Fruit fly (Drosophila melanogaster) whole organism, embryonic: ENCODE results near the gene Cpsf5.

Experiments used
- Atf3 ChIP-seq: fragments of 200-800 bp; sonication (Bioruptor generic); optimal IDR thresholded peaks from 3 replicates; lab custom pipeline; 2016; ENCODE audit warnings: missing biosample characterization, missing genetic modification characterization
- B-H2 ChIP-seq: fragments of 200-800 bp; sonication (Bioruptor generic); optimal IDR thresholded peaks from 2 replicates; lab custom pipeline; 2018; ENCODE audit warnings: missing biosample characterization, mild to moderate bottlenecking, missing genetic modification characterization
- CG11696 ChIP-seq: fragments of 200-800 bp; sonication (Bioruptor generic); IDR thresholded peaks from 2 replicates; pipeline ENCODE4 v1.3.6; 2022; ENCODE audit warnings: missing biosample characterization, missing genetic modification characterization
- CG11723 ChIP-seq: fragments of 200-800 bp; sonication (Bioruptor generic); optimal IDR thresholded peaks from 2 replicates; lab custom pipeline; 2017; ENCODE audit warnings: missing biosample characterization, mild to moderate bottlenecking, missing genetic modification characterization
- CG12659 ChIP-seq: fragments of 200-800 bp; sonication (Bioruptor generic); optimal IDR thresholded peaks from 3 replicates; lab custom pipeline; 2017; ENCODE audit warnings: mild to moderate bottlenecking, missing biosample characterization, missing genetic modification reagents, missing genetic modification characterization
- CG12769 ChIP-seq: fragments of 200-800 bp; sonication (Bioruptor generic); optimal IDR thresholded peaks from 2 replicates; lab custom pipeline; 2019; ENCODE audit warnings: missing biosample characterization, mild to moderate bottlenecking, missing genetic modification characterization, moderate library complexity
- CG14710 ChIP-seq: fragments of 200-800 bp; sonication (Bioruptor generic); optimal IDR thresholded peaks from 3 replicates; lab custom pipeline; 2019; ENCODE audit warnings: missing biosample characterization, mild to moderate bottlenecking, missing genetic modification characterization, moderate library complexity
- CG14860 ChIP-seq: fragments of 200-800 bp; sonication (Bioruptor generic); IDR thresholded peaks from 3 replicates; pipeline ENCODE4 v1.3.6; 2022; ENCODE audit warnings: missing biosample characterization, missing genetic modification characterization; ENCODE audit not compliant: partially characterized antibody
- CG15479 ChIP-seq: fragments of 200-800 bp; sonication (Bioruptor generic); optimal IDR thresholded peaks from 3 replicates; lab custom pipeline; 2019; ENCODE audit warnings: missing biosample characterization, mild to moderate bottlenecking, missing genetic modification characterization, moderate library complexity
- CG17359 ChIP-seq: fragments of 200-800 bp; sonication (Bioruptor generic); optimal IDR thresholded peaks from 3 replicates; lab custom pipeline; 2018; ENCODE audit warnings: missing biosample characterization, mild to moderate bottlenecking, missing genetic modification characterization, moderate library complexity
- CG17612 ChIP-seq: fragments of 200-800 bp; sonication (Bioruptor generic); IDR thresholded peaks from 2 replicates; pipeline ENCODE4 v1.3.6; 2022; ENCODE audit warnings: missing biosample characterization, missing genetic modification characterization
- CG17829 ChIP-seq: fragments of 200-800 bp; optimal IDR thresholded peaks from 2 replicates; lab custom pipeline; 2019; ENCODE audit warnings: missing biosample characterization, mild to moderate bottlenecking, missing genetic modification characterization, moderate library complexity
- CG3065 ChIP-seq: fragments of 200-800 bp; sonication (Bioruptor generic); optimal IDR thresholded peaks from 2 replicates; lab custom pipeline; 2016; ENCODE audit warnings: missing biosample characterization, missing genetic modification characterization
- CG31388 ChIP-seq: fragments of 200-800 bp; sonication (Bioruptor generic); optimal IDR thresholded peaks from 2 replicates; lab custom pipeline; 2016; ENCODE audit warnings: missing biosample characterization, missing genetic modification characterization
- CG32532 ChIP-seq: fragments of 200-800 bp; sonication (Bioruptor generic); IDR thresholded peaks from 2 replicates; pipeline ENCODE4 v1.3.6; 2022; ENCODE audit warnings: missing biosample characterization, missing genetic modification characterization
- CG42726 ChIP-seq: fragments of 200-800 bp; sonication (Bioruptor generic); IDR thresholded peaks from 2 replicates; pipeline ENCODE4 v1.3.6; 2022; ENCODE audit warnings: missing biosample characterization, missing genetic modification characterization; ENCODE audit not compliant: partially characterized antibody
- CG4617 ChIP-seq: fragments of 200-800 bp; sonication (Bioruptor generic); optimal IDR thresholded peaks from 3 replicates; lab custom pipeline; 2016; ENCODE audit warnings: missing biosample characterization, missing genetic modification characterization, borderline replicate concordance
- CG4820 ChIP-seq: fragments of 200-800 bp; sonication (Bioruptor generic); optimal IDR thresholded peaks from 3 replicates; lab custom pipeline; 2016; ENCODE audit warnings: missing biosample characterization, missing genetic modification characterization
- CG6272 ChIP-seq: fragments of 200-800 bp; sonication (Bioruptor generic); IDR thresholded peaks from 2 replicates; pipeline ENCODE4 v1.3.6; 2022; ENCODE audit warnings: missing biosample characterization, missing genetic modification characterization
- CG8290 ChIP-seq, 3 experiments: fragments of 200-800 bp; sonication (Bioruptor generic); optimal IDR thresholded peaks; 2 replicates each; lab custom pipeline; 2016 to 2019; ENCODE audit warnings: missing biosample characterization in 3 of 3, missing genetic modification characterization in 3 of 3, mild to moderate bottlenecking in 2 of 3, moderate library complexity in 1 of 3
- CG8359 ChIP-seq: fragments of 200-800 bp; sonication (Bioruptor generic); optimal IDR thresholded peaks from 2 replicates; lab custom pipeline; 2017; ENCODE audit warnings: missing biosample characterization, mild to moderate bottlenecking, missing genetic modification characterization, borderline replicate concordance
- CG9215 ChIP-seq: fragments of 200-800 bp; sonication (Bioruptor generic); IDR thresholded peaks from 2 replicates; pipeline ENCODE4 v1.3.6; 2022; ENCODE audit warnings: missing biosample characterization, missing genetic modification characterization
- Dad ChIP-seq: fragments of 200-800 bp; sonication (Bioruptor generic); optimal IDR thresholded peaks from 3 replicates; lab custom pipeline; 2016; ENCODE audit warnings: missing biosample characterization, missing genetic modification characterization
- Dp ChIP-seq: fragments of 200-800 bp; sonication (Bioruptor generic); optimal IDR thresholded peaks from 2 replicates; lab custom pipeline; 2018; ENCODE audit warnings: missing biosample characterization, mild to moderate bottlenecking, missing genetic modification characterization, moderate library complexity
- Gsc ChIP-seq: fragments of 200-800 bp; sonication (Bioruptor generic); IDR thresholded peaks from 2 replicates; pipeline ENCODE4 v1.3.6; 2022; ENCODE audit warnings: missing biosample characterization, missing genetic modification characterization
- Gug ChIP-seq: fragments of 200-800 bp; sonication (Bioruptor generic); IDR thresholded peaks from 4 replicates; pipeline ENCODE4 v1.3.6; 2022; ENCODE audit warnings: missing biosample characterization, missing genetic modification characterization
- HLHmδ ChIP-seq: fragments of 200-800 bp; sonication (Bioruptor generic); optimal IDR thresholded peaks from 2 replicates; lab custom pipeline; 2018; ENCODE audit warnings: missing biosample characterization, mild to moderate bottlenecking, missing genetic modification characterization, moderate library complexity
- Myb ChIP-seq: fragments of 200-800 bp; sonication (Bioruptor generic); optimal IDR thresholded peaks from 2 replicates; lab custom pipeline; 2016; ENCODE audit warnings: missing biosample characterization, missing genetic modification characterization
- Pdp1 ChIP-seq, 2 experiments: fragments of 200-800 bp; sonication (Bioruptor generic); optimal IDR thresholded peaks; 3 replicates each; lab custom pipeline; 2016; ENCODE audit warnings: missing biosample characterization in 2 of 2, missing genetic modification characterization in 2 of 2, mild to moderate bottlenecking in 1 of 2, moderate library complexity in 1 of 2
- Sin3A ChIP-seq: fragments of >200 bp; optimal IDR thresholded peaks from 2 replicates; lab custom pipeline; 2018
- Sry-β ChIP-seq: fragments of 200-800 bp; sonication (Bioruptor generic); optimal IDR thresholded peaks from 2 replicates; lab custom pipeline; 2018; ENCODE audit warnings: missing biosample characterization, mild to moderate bottlenecking, missing genetic modification characterization, moderate library complexity
- TFAM ChIP-seq: fragments of 200-800 bp; sonication (Bioruptor generic); optimal IDR thresholded peaks from 2 replicates; lab custom pipeline; 2017; ENCODE audit warnings: missing biosample characterization, missing genetic modification characterization, inconsistent platforms
- Usf ChIP-seq: fragments of 200-800 bp; sonication (Bioruptor generic); optimal IDR thresholded peaks from 2 replicates; lab custom pipeline; 2017; ENCODE audit warnings: missing genotype, missing biosample characterization, missing genetic modification characterization
- abd-A ChIP-seq: fragments of 200-800 bp; sonication (Bioruptor generic); optimal IDR thresholded peaks from 3 replicates; lab custom pipeline; 2019; ENCODE audit warnings: missing biosample characterization, mild to moderate bottlenecking, missing genetic modification characterization, moderate library complexity
- al ChIP-seq: fragments of 200-800 bp; sonication (Bioruptor generic); IDR thresholded peaks from 2 replicates; pipeline ENCODE4 v1.3.6; 2022; ENCODE audit warnings: missing biosample characterization, missing genetic modification characterization
- btn ChIP-seq: fragments of 200-800 bp; sonication (Bioruptor generic); optimal IDR thresholded peaks from 2 replicates; lab custom pipeline; 2016; ENCODE audit warnings: missing biosample characterization, missing genetic modification characterization
- cg ChIP-seq: fragments of 200-800 bp; sonication (Bioruptor generic); optimal IDR thresholded peaks from 3 replicates; lab custom pipeline; 2019; ENCODE audit warnings: missing biosample characterization, mild to moderate bottlenecking, missing genetic modification characterization, moderate library complexity
- da ChIP-seq: fragments of 200-800 bp; sonication (Bioruptor generic); optimal IDR thresholded peaks from 2 replicates; lab custom pipeline; 2016; ENCODE audit warnings: missing biosample characterization, missing genetic modification characterization
- dati ChIP-seq: fragments of 200-800 bp; sonication (Bioruptor generic); IDR thresholded peaks from 2 replicates; pipeline ENCODE4 v1.3.6; 2022; ENCODE audit warnings: missing biosample characterization, missing genetic modification characterization
- dysf ChIP-seq: fragments of 200-800 bp; sonication (Bioruptor generic); IDR thresholded peaks from 3 replicates; pipeline ENCODE4 v1.3.6; 2022; ENCODE audit warnings: missing biosample characterization, missing genetic modification characterization
- ems ChIP-seq: fragments of 200-800 bp; sonication (Bioruptor generic); optimal IDR thresholded peaks from 3 replicates; lab custom pipeline; 2016; ENCODE audit warnings: missing biosample characterization, missing genetic modification characterization
- ind ChIP-seq: fragments of 200-800 bp; sonication (Bioruptor generic); optimal IDR thresholded peaks from 3 replicates; lab custom pipeline; 2016; ENCODE audit warnings: missing biosample characterization, missing genetic modification characterization
- lbe ChIP-seq: fragments of 200-800 bp; sonication (Bioruptor generic); optimal IDR thresholded peaks from 2 replicates; lab custom pipeline; 2016; ENCODE audit warnings: missing biosample characterization, mild to moderate bottlenecking, missing genetic modification characterization
- otp ChIP-seq: fragments of 200-800 bp; sonication (Bioruptor generic); IDR thresholded peaks from 3 replicates; pipeline ENCODE4, ENCODE4 v1.3.6; 2022; ENCODE audit warnings: missing biosample characterization, missing genetic modification characterization
- rib ChIP-seq: fragments of 200-800 bp; sonication (Bioruptor generic); IDR thresholded peaks from 2 replicates; pipeline ENCODE4 v1.3.6; 2022; ENCODE audit warnings: missing biosample characterization, missing genetic modification characterization
- ro ChIP-seq: fragments of 200-800 bp; sonication (Bioruptor generic); IDR thresholded peaks from 2 replicates; pipeline ENCODE4 v1.3.6; 2022; ENCODE audit warnings: missing biosample characterization, missing genetic modification characterization
- row ChIP-seq: fragments of 200-800 bp; sonication (Bioruptor generic); IDR thresholded peaks from 3 replicates; pipeline ENCODE4 v1.3.6; 2022; ENCODE audit warnings: missing biosample characterization, missing genetic modification characterization
- sens-2 ChIP-seq: fragments of 200-800 bp; sonication (Bioruptor generic); IDR thresholded peaks from 2 replicates; pipeline ENCODE4 v1.3.6; 2022; ENCODE audit warnings: missing biosample characterization, missing genetic modification characterization
- shn ChIP-seq: fragments of 200-800 bp; sonication (Bioruptor generic); optimal IDR thresholded peaks from 3 replicates; lab custom pipeline; 2016; ENCODE audit warnings: missing biosample characterization, missing genetic modification characterization
- sob ChIP-seq: fragments of 200-800 bp; sonication (Bioruptor generic); IDR thresholded peaks from 2 replicates; pipeline ENCODE4 v1.3.6; 2022; ENCODE audit warnings: missing biosample characterization, missing genetic modification characterization
- stwl ChIP-seq: fragments of 200-800 bp; sonication (Bioruptor generic); optimal IDR thresholded peaks from 3 replicates; lab custom pipeline; 2018; ENCODE audit warnings: missing biosample characterization, mild to moderate bottlenecking, missing genetic modification characterization, moderate library complexity

Gene Cpsf5

dm6 chr3L:9457619-9458092, 46.8 kb downstream of the Cpsf5 start, which contains the start of gene CG3437 (continued):
- TF ChIP-seq dati (peak; percentile 99), abd-A (peak; percentile 87), ind (GFP tag; lab: Kevin White, UChicago) (peak; percentile 98), Usf (peak; percentile 99), CG32532 (GFP tag; lab: Robert Waterston, UW) (peak; percentile 99), CG17359 (tag; lab: Kevin White, UChicago) (peak; percentile 99), B-H2 (GFP tag; lab: Kevin White, UChicago) (peak; percentile 99), btn (GFP tag; lab: Kevin White, UChicago) (peak; percentile 97), HLHmδ (GFP tag; lab: Kevin White, UChicago) (no peak), CG4617 (peak; percentile 98), CG31388 (GFP tag; lab: Kevin White, UChicago) (peak; percentile 94), CG9215 (GFP tag; lab: Robert Waterston, UW) (peak; percentile 99), cg (GFP tag; lab: Kevin White, UChicago) (no peak), Gug (GFP tag; lab: Robert Waterston, UW) (peak; percentile 99), CG17612 (GFP tag; lab: Robert Waterston, UW) (peak; percentile 98), Dad (peak; percentile 99), ems (GFP tag; lab: Kevin White, UChicago) (peak; percentile 99), CG15479 (GFP tag; lab: Kevin White, UChicago) (peak; percentile 59), rib (peak; percentile 99), Pdp1 (GFP tag; optimal IDR thresholded peaks at IDR 0.05; lab: Kevin White, UChicago) (peak; percentile 97 to 99), CG12659 (GFP tag; lab: Kevin White, UChicago) (peak; percentile 99), dysf (GFP tag; lab: Robert Waterston, UW) (peak; percentile 100), CG12769 (tag; lab: Kevin White, UChicago) (peak; percentile 99), sens-2 (GFP tag; lab: Robert Waterston, UW) (peak; percentile 99), shn (GFP tag; lab: Kevin White, UChicago) (peak; percentile 98), Gsc (GFP tag; lab: Robert Waterston, UW) (peak; percentile 99), CG11723 (GFP tag; lab: Kevin White, UChicago) (peak; percentile 97), CG42726 (GFP tag; lab: Robert Waterston, UW) (no peak), CG17829 (tag; lab: Kevin White, UChicago) (peak; percentile 96), CG4820 (GFP tag; lab: Kevin White, UChicago) (peak; percentile 97), Sry-β (GFP tag; lab: Kevin White, UChicago) (peak; percentile 74), sob (GFP tag; lab: Robert Waterston, UW) (peak; percentile 99), lbe (GFP tag; lab: Kevin White, UChicago) (peak; percentile 97), CG14860 (GFP tag; lab: Robert Waterston, UW) (no peak), Myb (peak; percentile 92), Sin3A (lab: Kevin White, UChicago) (peak; percentile 49), CG11696 (peak; percentile 96), CG6272 (GFP tag; lab: Robert Waterston, UW) (peak; percentile 99), CG14710 (peak; percentile 98), da (peak; percentile 95), CG8359 (GFP tag; lab: Kevin White, UChicago) (peak; percentile 94), stwl (tag; lab: Kevin White, UChicago) (peak; percentile 80), CG8290 (GFP tag; optimal IDR thresholded peaks at IDR 0.05; lab: Kevin White, UChicago) (peak; percentile 97), CG8290 (tag; optimal IDR thresholded peaks at IDR 0.05; lab: Kevin White, UChicago) (peak; percentile 96 to 98), CG3065 (GFP tag; lab: Kevin White, UChicago) (peak; percentile 97), Atf3 (GFP tag; lab: Kevin White, UChicago) (peak; percentile 98), otp (GFP tag; lab: Robert Waterston, UW) (peak; percentile 99), TFAM (GFP tag; lab: Kevin White, UChicago) (peak; percentile 94), Dp (GFP tag; lab: Kevin White, UChicago) (peak; percentile 40), al (GFP tag; lab: Robert Waterston, UW) (peak; percentile 99), row (GFP tag; lab: Robert Waterston, UW) (peak; percentile 100), ro (GFP tag; lab: Robert Waterston, UW) (peak; percentile 98)
